Worm (Caenorhabditis elegans): ENCODE results near the gene fbf-1.

fbf-1 gene

ce11 chrII:6080743-6081142 is at the start of gene fbf-1:
Gene fbf-1 (minus strand): TSS chrII:6080843.
- TF ChIP-seq him-1 (tag; optimal IDR thresholded peaks at IDR 0.05) (no peak), W03F9.2 (tag; optimal IDR thresholded peaks at IDR 0.05) (no peak), dao-5 (tag; optimal IDR thresholded peaks at IDR 0.05) (no peak)

DNA sequence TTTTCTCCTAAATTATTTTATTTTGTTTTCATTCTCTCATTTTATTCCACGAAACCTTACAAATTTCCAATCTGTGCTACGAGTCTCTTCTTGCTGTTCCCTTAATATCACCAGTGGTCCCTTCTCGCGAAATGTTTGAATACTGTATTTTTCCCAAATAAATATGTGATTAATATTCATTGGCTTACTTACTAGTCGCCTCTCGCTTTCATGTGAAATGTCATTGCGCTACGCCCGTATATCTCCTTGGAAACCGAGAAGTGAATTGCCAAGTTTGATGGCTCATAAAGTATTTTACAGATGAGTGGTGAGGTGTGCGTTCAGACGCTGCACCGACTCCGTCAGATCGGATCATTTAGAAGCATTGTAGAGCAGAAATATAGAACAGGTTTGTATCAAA is 44.6 kb upstream of the fbf-1 start, which contains the start of gene rars-2:
Gene rars-2, plus strand, starts transcription at position 301 of the 400 bp plus-strand sequence.
- TF ChIP-seq W03F9.2 (tag; optimal IDR thresholded peaks at IDR 0.05) (no peak), dao-5 (tag; optimal IDR thresholded peaks at IDR 0.05) (no peak), him-1 (tag; optimal IDR thresholded peaks at IDR 0.05) (no peak)

- TF ChIP-seq dao-5 (tag; optimal IDR thresholded peaks at IDR 0.05) = no peak
Measured at ce11 chrII:6123513-6123912, 42.9 kb upstream of the fbf-1 start, which contains the start of gene C29H12.2. Gene C29H12.2 (plus strand): TSS chrII:6123809.

- TF ChIP-seq dao-5 (tag; optimal IDR thresholded peaks at IDR 0.05) (no peak), him-1 (tag; optimal IDR thresholded peaks at IDR 0.05) (no peak), W03F9.2 (tag; optimal IDR thresholded peaks at IDR 0.05) (peak; percentile 38)
Measured at ce11 chrII:6122641-6123424, 42.2 kb upstream of the fbf-1 start.

- no peak for TF ChIP-seq dao-5 (tag; optimal IDR thresholded peaks at IDR 0.05)
- TF ChIP-seq W03F9.2 (tag; optimal IDR thresholded peaks at IDR 0.05) = no peak
- TF ChIP-seq him-1 (tag; optimal IDR thresholded peaks at IDR 0.05) = no peak
Measured at ce11 chrII:6120548-6120947, 39.9 kb upstream of the fbf-1 start.

- TF ChIP-seq dao-5 (tag; optimal IDR thresholded peaks at IDR 0.05) = no peak
- no peak for TF ChIP-seq W03F9.2 (tag; optimal IDR thresholded peaks at IDR 0.05)
- no peak for TF ChIP-seq him-1 (tag; optimal IDR thresholded peaks at IDR 0.05)
Measured at ce11 chrII:6118163-6118562, 37.5 kb upstream of the fbf-1 start, which contains the start of gene C29H12.6. Gene C29H12.6 (minus strand): TSS chrII:6118263.

- no peak for TF ChIP-seq dao-5 (tag; optimal IDR thresholded peaks at IDR 0.05)
- TF ChIP-seq W03F9.2 (tag; optimal IDR thresholded peaks at IDR 0.05) = no peak
- TF ChIP-seq him-1 (tag; optimal IDR thresholded peaks at IDR 0.05) = no peak
Measured at ce11 chrII:6116701-6117100, 36.1 kb upstream of the fbf-1 start.

- TF ChIP-seq him-1 (tag; optimal IDR thresholded peaks at IDR 0.05) (no peak), dao-5 (tag; optimal IDR thresholded peaks at IDR 0.05) (no peak), W03F9.2 (tag; optimal IDR thresholded peaks at IDR 0.05) (no peak)
Measured at ce11 chrII:6115283-6115682, 34.6 kb upstream of the fbf-1 start.

DNA sequence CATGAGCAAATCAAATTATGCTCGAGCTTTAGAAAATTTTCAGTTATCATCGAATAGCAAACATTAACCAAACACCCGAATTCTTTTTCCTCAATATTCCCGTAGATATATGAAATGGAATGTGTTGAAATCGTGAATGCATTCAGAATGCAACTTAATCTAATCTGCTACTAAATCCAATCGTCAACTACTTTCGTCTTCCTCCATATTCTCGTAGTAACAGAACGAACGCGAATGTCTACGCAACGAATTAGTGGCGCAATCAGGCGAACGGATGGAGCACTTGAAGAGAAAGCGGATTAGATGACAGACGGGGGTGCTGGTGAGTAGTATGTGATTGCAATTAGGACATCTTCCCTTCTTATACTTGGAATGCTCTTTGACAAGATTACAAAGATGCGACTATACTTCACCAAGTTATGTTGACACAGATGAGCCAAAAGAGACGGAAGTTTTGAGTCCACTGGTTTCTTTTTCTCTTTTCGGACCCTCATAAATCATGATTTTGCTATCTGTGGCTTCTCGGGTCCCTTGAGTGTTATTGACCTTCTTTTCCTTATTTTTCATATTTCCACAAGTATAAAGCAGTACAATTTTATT is 33.3 kb upstream of the fbf-1 start:
- TF ChIP-seq W03F9.2 (tag; optimal IDR thresholded peaks at IDR 0.05) (no peak), dao-5 (tag; optimal IDR thresholded peaks at IDR 0.05) (no peak), him-1 (tag; optimal IDR thresholded peaks at IDR 0.05) (no peak)

ce11 chrII:6113187-6113586 is 32.5 kb upstream of the fbf-1 start, which contains the start of gene heri-1:
Gene heri-1 (minus strand): TSS chrII:6113194.
- TF ChIP-seq him-1 (tag; optimal IDR thresholded peaks at IDR 0.05) (no peak), W03F9.2 (tag; optimal IDR thresholded peaks at IDR 0.05) (no peak), dao-5 (tag; optimal IDR thresholded peaks at IDR 0.05) (no peak)

- no peak for TF ChIP-seq W03F9.2 (tag; optimal IDR thresholded peaks at IDR 0.05)
- TF ChIP-seq dao-5 (tag; optimal IDR thresholded peaks at IDR 0.05) = no peak
- TF ChIP-seq him-1 (tag; optimal IDR thresholded peaks at IDR 0.05) = no peak
Measured at ce11 chrII:6109989-6110388, 29.3 kb upstream of the fbf-1 start.

DNA sequence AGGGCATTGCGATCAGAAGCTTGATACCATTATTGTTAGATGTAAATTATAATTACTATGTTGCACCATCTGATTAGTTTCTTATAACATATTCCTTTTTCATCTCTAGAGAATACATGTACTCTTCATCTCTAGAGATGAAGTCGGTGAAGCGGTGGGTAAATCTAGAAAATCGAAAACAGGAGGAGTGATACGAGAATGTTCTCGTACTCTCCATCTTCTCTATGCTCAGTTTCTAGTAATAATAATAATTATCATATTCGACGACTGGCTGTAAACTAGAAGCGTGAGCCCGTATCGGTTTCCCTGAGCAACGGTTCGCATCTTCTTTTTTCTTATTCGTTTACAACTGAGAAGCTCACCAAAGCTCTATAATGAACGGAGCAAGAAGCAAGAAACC is 27.1 kb upstream of the fbf-1 start:
- no peak for TF ChIP-seq dao-5 (tag; optimal IDR thresholded peaks at IDR 0.05)
- TF ChIP-seq him-1 (tag; optimal IDR thresholded peaks at IDR 0.05) = no peak
- TF ChIP-seq W03F9.2 (tag; optimal IDR thresholded peaks at IDR 0.05) = no peak

- TF ChIP-seq dao-5 (tag; optimal IDR thresholded peaks at IDR 0.05) = no peak
- no peak for TF ChIP-seq him-1 (tag; optimal IDR thresholded peaks at IDR 0.05)
- no peak for TF ChIP-seq W03F9.2 (tag; optimal IDR thresholded peaks at IDR 0.05)
Measured at ce11 chrII:6103986-6104385, 23.3 kb upstream of the fbf-1 start.

DNA sequence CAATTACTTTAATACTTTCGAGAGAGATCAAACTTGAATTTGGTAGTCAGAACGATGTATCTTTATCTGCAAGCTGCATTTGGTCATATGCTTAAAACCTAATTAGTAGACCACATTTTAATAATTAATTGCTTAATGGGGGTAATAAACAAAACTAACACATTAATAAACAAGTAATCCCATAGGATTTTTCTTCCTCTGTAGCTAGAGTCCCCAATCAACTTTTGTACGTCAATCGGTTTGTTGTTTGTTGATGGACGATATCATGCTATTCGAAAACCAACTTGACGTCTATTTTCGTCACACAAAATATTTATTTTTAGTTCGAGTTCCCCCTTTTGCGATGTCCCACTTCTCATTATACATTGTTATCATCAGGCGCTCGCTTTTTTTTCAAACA is 20.8 kb upstream of the fbf-1 start:
- TF ChIP-seq dao-5 (tag; optimal IDR thresholded peaks at IDR 0.05) (no peak), W03F9.2 (tag; optimal IDR thresholded peaks at IDR 0.05) (no peak), him-1 (tag; optimal IDR thresholded peaks at IDR 0.05) (no peak)

All from whole organism, L4/young adult.